Fruit fly (Drosophila melanogaster) whole organism, pupa: Measurements from ENCODE around the gene PGAP5.

Experiments used
- CG10348 ChIP-seq: fragments of 200-800 bp; sonication (Bioruptor generic); IDR thresholded peaks from 2 replicates; pipeline ENCODE4 v1.3.6; 2022; ENCODE audit warnings: missing biosample characterization, missing genetic modification characterization
- CG12605 ChIP-seq: fragments of 200-800 bp; sonication (Bioruptor generic); IDR thresholded peaks from 2 replicates; pipeline ENCODE4 v1.3.6; 2022; ENCODE audit warnings: missing biosample characterization, missing genetic modification characterization
- CG13204 ChIP-seq: fragments of 200-800 bp; sonication (Bioruptor generic); optimal IDR thresholded peaks from 2 replicates; lab custom pipeline; 2018; ENCODE audit warnings: missing biosample characterization, mild to moderate bottlenecking, missing genetic modification characterization, moderate library complexity
- CG14655 ChIP-seq: fragments of 200-800 bp; sonication (Bioruptor generic); optimal IDR thresholded peaks from 3 replicates; lab custom pipeline; 2017; ENCODE audit warnings: mild to moderate bottlenecking, missing biosample characterization, missing genetic modification reagents, missing genetic modification characterization
- CG15710 ChIP-seq: fragments of 200-800 bp; sonication (Bioruptor generic); optimal IDR thresholded peaks from 2 replicates; lab custom pipeline; 2018; ENCODE audit warnings: missing biosample characterization, mild to moderate bottlenecking, missing genetic modification characterization, moderate library complexity
- CG17806 ChIP-seq: fragments of 200-800 bp; sonication (Bioruptor generic); optimal IDR thresholded peaks from 2 replicates; lab custom pipeline; 2018; ENCODE audit warnings: missing biosample characterization, mild to moderate bottlenecking, missing genetic modification characterization, moderate library complexity
- CG32121 ChIP-seq: fragments of 200-800 bp; sonication (Bioruptor generic); IDR thresholded peaks from 2 replicates; pipeline ENCODE4 v1.3.6; 2022; ENCODE audit warnings: missing biosample characterization, missing genetic modification characterization
- CG34367 ChIP-seq: fragments of 200-800 bp; sonication (Bioruptor generic); optimal IDR thresholded peaks from 2 replicates; lab custom pipeline; 2018; ENCODE audit warnings: missing biosample characterization, mild to moderate bottlenecking, missing genetic modification characterization
- CG4496 ChIP-seq: fragments of 200-800 bp; sonication (Bioruptor generic); IDR thresholded peaks from 3 replicates; pipeline ENCODE4 v1.3.6; 2022; ENCODE audit warnings: missing biosample characterization, missing genetic modification characterization
- CG8159 ChIP-seq: fragments of 200-800 bp; sonication (Bioruptor generic); optimal IDR thresholded peaks from 3 replicates; lab custom pipeline; 2018; ENCODE audit warnings: missing biosample characterization, mild to moderate bottlenecking, missing genetic modification characterization, moderate library complexity
- CG8301 ChIP-seq: fragments of 200-800 bp; sonication (Bioruptor generic); optimal IDR thresholded peaks from 2 replicates; lab custom pipeline; 2018; ENCODE audit warnings: missing biosample characterization, mild to moderate bottlenecking, missing genetic modification characterization
- CG9948 ChIP-seq: fragments of 200-800 bp; sonication (Bioruptor generic); optimal IDR thresholded peaks from 2 replicates; lab custom pipeline; 2018; ENCODE audit warnings: missing biosample characterization, mild to moderate bottlenecking, missing genetic modification characterization, moderate library complexity
- D1 ChIP-seq: fragments of 200-800 bp; sonication (Bioruptor generic); optimal IDR thresholded peaks from 2 replicates; lab custom pipeline; 2018; ENCODE audit warnings: missing biosample characterization, mild to moderate bottlenecking, missing genetic modification characterization, moderate library complexity
- EcR ChIP-seq: fragments of 200-800 bp; sonication (Bioruptor generic); optimal IDR thresholded peaks from 3 replicates; lab custom pipeline; 2019; ENCODE audit warnings: missing biosample characterization, missing genetic modification characterization, mild to moderate bottlenecking, moderate library complexity, missing genetic modification reagents
- Ets98B ChIP-seq: fragments of 200-800 bp; sonication (Bioruptor generic); IDR thresholded peaks from 2 replicates; pipeline ENCODE4 v1.3.6; 2022; ENCODE audit warnings: missing biosample characterization, missing genetic modification characterization
- Pif1A ChIP-seq: fragments of 200-800 bp; sonication (Bioruptor generic); optimal IDR thresholded peaks from 3 replicates; lab custom pipeline; 2016; ENCODE audit warnings: missing biosample characterization, missing genetic modification characterization
- Pif1B ChIP-seq: fragments of 200-800 bp; sonication (Bioruptor generic); optimal IDR thresholded peaks from 3 replicates; lab custom pipeline; 2016; ENCODE audit warnings: missing biosample characterization, missing genetic modification characterization
- Snoo ChIP-seq: fragments of 200-800 bp; sonication (Bioruptor generic); optimal IDR thresholded peaks from 3 replicates; lab custom pipeline; 2017; ENCODE audit warnings: missing biosample characterization, mild to moderate bottlenecking, missing genetic modification characterization, inconsistent platforms
- fd96Ca ChIP-seq: fragments of 200-800 bp; sonication (Bioruptor generic); IDR thresholded peaks from 3 replicates; pipeline ENCODE4 v1.3.6; 2022; ENCODE audit warnings: missing biosample characterization, missing genetic modification characterization
- gl ChIP-seq: fragments of 200-800 bp; sonication (Bioruptor generic); optimal IDR thresholded peaks from 2 replicates; lab custom pipeline; 2018; ENCODE audit warnings: missing biosample characterization, mild to moderate bottlenecking, missing genetic modification characterization
- rn ChIP-seq: fragments of 200-800 bp; sonication (Bioruptor generic); IDR thresholded peaks from 2 replicates; pipeline ENCODE4 v1.3.6; 2022; ENCODE audit warnings: missing biosample characterization, missing genetic modification characterization

The PGAP5 gene

dm6 chr2L:8217917-8218316 lies 19.2 kb downstream of the PGAP5 start, which contains the start of gene CG8292:
Gene CG8292, minus strand, starts transcription at chr2L:8218017.
- TF ChIP-seq Pif1B (GFP tag; lab: Kevin White, UChicago) (no peak), CG32121 (GFP tag; lab: Robert Waterston, UW) (no peak), CG15710 (no peak), CG4496 (GFP tag; lab: Robert Waterston, UW) (no peak), CG17806 (tag; lab: Kevin White, UChicago) (no peak), fd96Ca (no peak), D1 (no peak)

DNA sequence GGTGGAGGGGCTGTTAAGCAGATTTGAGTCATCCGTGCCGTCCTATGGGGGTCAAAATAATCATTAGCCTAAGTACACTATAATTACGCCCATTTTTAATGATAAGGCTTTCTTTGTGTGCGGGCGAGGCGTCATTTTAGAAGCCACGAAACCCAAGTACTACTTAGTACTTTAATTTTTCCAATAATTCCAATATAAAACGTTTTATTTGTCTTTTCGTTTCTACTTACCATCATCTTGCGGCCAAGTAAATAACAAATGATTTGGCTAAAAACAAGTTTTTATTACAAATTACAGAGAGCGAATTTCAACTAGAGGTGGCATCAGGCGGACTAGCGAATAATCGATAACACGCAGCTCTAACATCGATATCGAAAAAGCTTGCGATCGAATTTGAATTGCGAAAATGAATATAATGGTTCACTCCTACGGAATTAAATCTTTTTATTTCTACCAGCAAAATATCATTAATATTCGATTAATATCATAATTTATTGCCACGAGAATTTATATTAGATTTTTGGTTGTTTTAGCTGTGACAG lies 21.8 kb downstream of the PGAP5 start, which contains the start of gene Snx6:
TSS of gene Snx6 (minus strand) at position 349 of the 542 bp plus-strand sequence.
- TF ChIP-seq Pif1B (GFP tag; lab: Kevin White, UChicago), result no peak
- peak; percentile 39 for TF ChIP-seq EcR (GFP tag; lab: Kevin White, UChicago)
- TF ChIP-seq, all 21 proteins: peak for 1

DNA sequence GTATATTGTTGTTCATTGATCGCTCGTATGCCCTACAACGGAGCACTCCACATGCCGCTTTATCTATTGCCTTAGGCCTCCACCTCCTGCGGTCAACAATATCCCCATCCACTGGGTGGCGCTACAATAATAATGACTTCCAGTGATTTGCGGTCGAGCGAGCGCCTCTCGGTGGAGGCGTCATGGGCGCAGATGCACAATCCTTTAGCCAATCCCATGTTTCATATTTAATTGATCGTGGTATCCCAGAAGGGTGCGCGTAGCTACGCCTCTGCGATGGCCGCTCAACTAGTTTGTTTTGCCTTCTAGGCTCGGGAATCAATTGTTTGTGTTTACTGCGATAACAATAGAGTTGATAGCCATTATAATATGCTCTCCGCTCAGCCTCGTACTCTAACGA lies 30.5 kb downstream of the PGAP5 start:
- TF ChIP-seq CG9948 (no peak), CG12605 (GFP tag; lab: Robert Waterston, UW) (peak; percentile 29), fd96Ca (peak; percentile 85), CG8159 (tag; lab: Kevin White, UChicago) (no peak), EcR (GFP tag; lab: Kevin White, UChicago) (no peak), CG8301 (tag; lab: Kevin White, UChicago) (no peak), Ets98B (GFP tag; lab: Robert Waterston, UW) (peak; percentile 84), CG14655 (GFP tag; lab: Kevin White, UChicago) (no peak), CG10348 (GFP tag; lab: Robert Waterston, UW) (no peak), Pif1B (GFP tag; lab: Kevin White, UChicago) (no peak), rn (no peak), Pif1A (GFP tag; lab: Kevin White, UChicago) (no peak), Snoo (tag; lab: Kevin White, UChicago) (no peak), gl (tag; lab: Kevin White, UChicago) (no peak), CG13204 (GFP tag; lab: Kevin White, UChicago) (no peak), CG15710 (no peak), CG4496 (GFP tag; lab: Robert Waterston, UW) (peak; percentile 87), CG32121 (GFP tag; lab: Robert Waterston, UW) (peak; percentile 71), CG17806 (tag; lab: Kevin White, UChicago) (peak; percentile 29), D1 (no peak), CG34367 (tag; lab: Kevin White, UChicago) (no peak)

- TF ChIP-seq Pif1A (GFP tag; lab: Kevin White, UChicago), result no peak
- TF ChIP-seq Snoo (tag; lab: Kevin White, UChicago), result peak; percentile 56
- peak; percentile 86 for TF ChIP-seq CG4496 (GFP tag; lab: Robert Waterston, UW)
- TF ChIP-seq CG15710, result peak; percentile 53
- TF ChIP-seq Pif1B (GFP tag; lab: Kevin White, UChicago), result peak; percentile 47
- peak; percentile 69 for TF ChIP-seq CG8159 (tag; lab: Kevin White, UChicago)
- TF ChIP-seq CG32121 (GFP tag; lab: Robert Waterston, UW), result peak; percentile 82
- TF ChIP-seq EcR (GFP tag; lab: Kevin White, UChicago), result no peak
- TF ChIP-seq Ets98B (GFP tag; lab: Robert Waterston, UW), result peak; percentile 80
- no peak for TF ChIP-seq D1
- TF ChIP-seq CG14655 (GFP tag; lab: Kevin White, UChicago), result peak; percentile 47
- no peak for TF ChIP-seq CG13204 (GFP tag; lab: Kevin White, UChicago)
- 0 out of 2 replicates have a peak, but pooled peaks have one; percentile 11 for TF ChIP-seq CG10348 (GFP tag; lab: Robert Waterston, UW)
- peak; percentile 76 for TF ChIP-seq CG12605 (GFP tag; lab: Robert Waterston, UW)
- peak; percentile 72 for TF ChIP-seq rn
- TF ChIP-seq gl (tag; lab: Kevin White, UChicago), result no peak
- peak; percentile 63 for TF ChIP-seq CG17806 (tag; lab: Kevin White, UChicago)
- TF ChIP-seq CG34367 (tag; lab: Kevin White, UChicago), result peak; percentile 43
- peak; percentile 73 for TF ChIP-seq fd96Ca
- peak; percentile 38 for TF ChIP-seq CG8301 (tag; lab: Kevin White, UChicago)
- peak; percentile 51 for TF ChIP-seq CG9948
- TF ChIP-seq, all 21 proteins: peak for 16
These were observed 30.9 kb downstream of the PGAP5 start for dm6 chr2L:8229628-8230027.

- TF ChIP-seq CG32121 (GFP tag; lab: Robert Waterston, UW) (no peak), CG8301 (tag; lab: Kevin White, UChicago) (peak; percentile 32), CG12605 (GFP tag; lab: Robert Waterston, UW) (0 out of 2 replicates have a peak, but pooled peaks have one; percentile 10), CG8159 (tag; lab: Kevin White, UChicago) (peak; percentile 48), CG17806 (tag; lab: Kevin White, UChicago) (peak; percentile 26), CG15710 (peak; percentile 28), CG34367 (tag; lab: Kevin White, UChicago) (no peak), CG4496 (GFP tag; lab: Robert Waterston, UW) (peak; percentile 64; the same call in 1 of the 3 replicates), fd96Ca (no peak), CG14655 (GFP tag; lab: Kevin White, UChicago) (peak; percentile 7), Pif1B (GFP tag; lab: Kevin White, UChicago) (no peak), Pif1A (GFP tag; lab: Kevin White, UChicago) (no peak)
These were observed 31.6 kb downstream of the PGAP5 start for dm6 chr2L:8230255-8230654.

dm6 chr2L:8232389-8232788 lies 33.7 kb downstream of the PGAP5 start:
- TF ChIP-seq CG8159 (tag; lab: Kevin White, UChicago) (peak; percentile 89), CG14655 (GFP tag; lab: Kevin White, UChicago) (peak; percentile 89), CG12605 (GFP tag; lab: Robert Waterston, UW) (peak; percentile 84), CG32121 (GFP tag; lab: Robert Waterston, UW) (peak; percentile 60), CG4496 (GFP tag; lab: Robert Waterston, UW) (peak; percentile 91), Pif1A (GFP tag; lab: Kevin White, UChicago) (peak; percentile 84), CG8301 (tag; lab: Kevin White, UChicago) (peak; percentile 85), CG34367 (tag; lab: Kevin White, UChicago) (peak; percentile 91), gl (tag; lab: Kevin White, UChicago) (peak; percentile 89), Pif1B (GFP tag; lab: Kevin White, UChicago) (peak; percentile 85), CG13204 (GFP tag; lab: Kevin White, UChicago) (peak; percentile 81), CG10348 (GFP tag; lab: Robert Waterston, UW) (no peak), Snoo (tag; lab: Kevin White, UChicago) (peak; percentile 55), EcR (GFP tag; lab: Kevin White, UChicago) (peak; percentile 20), D1 (peak; percentile 49), CG15710 (peak; percentile 91), CG17806 (tag; lab: Kevin White, UChicago) (peak; percentile 91), CG9948 (peak; percentile 89), rn (0 out of 2 replicates have a peak, but pooled peaks have one; percentile 26), Ets98B (GFP tag; lab: Robert Waterston, UW) (peak; percentile 75), fd96Ca (peak; percentile 89)
